Worm (Caenorhabditis elegans): ENCODE measurements around the gene nlp-16.

ce11 chrIV:6298253-6298652 lies 38.6 kb upstream of the nlp-16 start, which contains the start of gene srv-27:
- no peak for TF ChIP-seq unc-62 (GFP tag; optimal IDR thresholded peaks at IDR 0.05)
- no peak for TF ChIP-seq snpc-4 (tag; optimal IDR thresholded peaks at IDR 0.05)
- TF ChIP-seq nhr-28 (tag; optimal IDR thresholded peaks at IDR 0.05) = no peak
- no peak for TF ChIP-seq nhr-76 (tag; optimal IDR thresholded peaks at IDR 0.05)
- no peak for TF ChIP-seq ztf-11 (tag; optimal IDR thresholded peaks at IDR 0.05)
- TF ChIP-seq nhr-237 (tag; optimal IDR thresholded peaks at IDR 0.05) = no peak
- TF ChIP-seq mep-1 (tag; optimal IDR thresholded peaks at IDR 0.05) = no peak
- no peak for TF ChIP-seq pha-4 (tag; optimal IDR thresholded peaks at IDR 0.05)
- no peak for TF ChIP-seq nhr-12 (tag; optimal IDR thresholded peaks at IDR 0.05)
- no peak for TF ChIP-seq ceh-83 (GFP tag; optimal IDR thresholded peaks at IDR 0.05)
- no peak for TF ChIP-seq lin-13 (tag; optimal IDR thresholded peaks at IDR 0.05)
- no peak for TF ChIP-seq elt-1 (tag; optimal IDR thresholded peaks at IDR 0.05; ENCODE audit: borderline replicate concordance, insufficient read depth)
- no peak for TF ChIP-seq cnd-1 (tag; optimal IDR thresholded peaks at IDR 0.05)
- no peak for TF ChIP-seq hlh-1 (tag; optimal IDR thresholded peaks at IDR 0.05)

Measured in whole organism, mixed stage, embryonic.